Fruit fly (Drosophila melanogaster): ENCODE results near the gene Sfp36F.

The Sfp36F gene

dm6 chr2L:18333831-18334437 lies 41.6 kb downstream of the Sfp36F start:
- TF ChIP-seq br (optimal IDR thresholded peaks at IDR 0.05): no peak
- no peak for TF ChIP-seq D19B (GFP tag; optimal IDR thresholded peaks at IDR 0.05)
- TF ChIP-seq Gug (GFP tag; IDR thresholded peaks at IDR 0.05): no peak
- peak; percentile 77 for TF ChIP-seq cad (GFP tag; optimal IDR thresholded peaks at IDR 0.05)
- TF ChIP-seq jigr1 (GFP tag; IDR thresholded peaks at IDR 0.05): no peak
- TF ChIP-seq Eip74EF (GFP tag; optimal IDR thresholded peaks at IDR 0.05): no peak
- TF ChIP-seq CG11504 (tag; optimal IDR thresholded peaks at IDR 0.05): peak; percentile 3
- TF ChIP-seq gfzf (GFP tag; optimal IDR thresholded peaks at IDR 0.05): no peak
- peak; percentile 31 for TF ChIP-seq CG10979 (tag; optimal IDR thresholded peaks at IDR 0.05)
- no peak for TF ChIP-seq B-H2 (GFP tag; optimal IDR thresholded peaks at IDR 0.05)
- TF ChIP-seq Med (GFP tag): peak; percentile 33
- TF ChIP-seq emc (GFP tag; optimal IDR thresholded peaks at IDR 0.05): no peak
- no peak for TF ChIP-seq CG15514 (GFP tag; optimal IDR thresholded peaks at IDR 0.05)
- TF ChIP-seq CG31441 (GFP tag; IDR thresholded peaks at IDR 0.05): 0 out of 2 replicates have a peak, but pooled peaks have one; percentile 15
- TF ChIP-seq BtbVII (GFP tag; optimal IDR thresholded peaks at IDR 0.05): no peak
- no peak for TF ChIP-seq Trl (optimal IDR thresholded peaks at IDR 0.05)
- TF ChIP-seq Trl (GFP tag; optimal IDR thresholded peaks at IDR 0.05): no peak
- no peak for TF ChIP-seq pita (GFP tag; optimal IDR thresholded peaks at IDR 0.05)
- no peak for TF ChIP-seq pum (GFP tag; optimal IDR thresholded peaks at IDR 0.05)
- TF ChIP-seq CG18764 (GFP tag; optimal IDR thresholded peaks at IDR 0.05): no peak
- TF ChIP-seq dmrt11E (tag; optimal IDR thresholded peaks at IDR 0.05): peak; percentile 32
- TF ChIP-seq Mad (GFP tag; optimal IDR thresholded peaks at IDR 0.05): no peak
- TF ChIP-seq E2f1 (GFP tag; IDR thresholded peaks at IDR 0.05): no peak
- peak; percentile 18 for TF ChIP-seq phol (tag; optimal IDR thresholded peaks at IDR 0.05)
- no peak for TF ChIP-seq CG12219 (GFP tag; optimal IDR thresholded peaks at IDR 0.05)
- TF ChIP-seq CG9437 (GFP tag; optimal IDR thresholded peaks at IDR 0.05): no peak
- TF ChIP-seq Stat92E (GFP tag; optimal IDR thresholded peaks at IDR 0.05): peak in 1 of 3 experiments; percentile 28
- TF ChIP-seq p53 (GFP tag; optimal IDR thresholded peaks at IDR 0.05): no peak
- no peak for TF ChIP-seq Deaf1 (tag; optimal IDR thresholded peaks at IDR 0.05)
- peak; percentile 54 for TF ChIP-seq kni (GFP tag; optimal IDR thresholded peaks at IDR 0.05)
- TF ChIP-seq bsh (GFP tag; optimal IDR thresholded peaks at IDR 0.05): peak in 1 of 2 experiments; percentile 40
- TF ChIP-seq CG3281 (GFP tag; optimal IDR thresholded peaks at IDR 0.05): no peak
- no peak for TF ChIP-seq CG9797 (GFP tag; optimal IDR thresholded peaks at IDR 0.05)
- peak; percentile 51 for TF ChIP-seq sens (GFP tag)
- no peak for TF ChIP-seq lbe (GFP tag; optimal IDR thresholded peaks at IDR 0.05)
- TF ChIP-seq CG9727 (GFP tag; optimal IDR thresholded peaks at IDR 0.05): no peak
- TF ChIP-seq CG10321 (GFP tag; IDR thresholded peaks at IDR 0.05): no peak
- no peak for TF ChIP-seq CG12942 (GFP tag; optimal IDR thresholded peaks at IDR 0.05)
- TF ChIP-seq CG2712 (tag; optimal IDR thresholded peaks at IDR 0.05): peak; percentile 36
- no peak for TF ChIP-seq CG8924 (tag; optimal IDR thresholded peaks at IDR 0.05)
- no peak for TF ChIP-seq Camta (GFP tag; optimal IDR thresholded peaks at IDR 0.05)
- TF ChIP-seq ERR (GFP tag; optimal IDR thresholded peaks at IDR 0.05): no peak
- TF ChIP-seq z (GFP tag; IDR thresholded peaks at IDR 0.05): no peak
- TF ChIP-seq Ravus (GFP tag; IDR thresholded peaks at IDR 0.05): no peak
- TF ChIP-seq CG1024 (GFP tag; IDR thresholded peaks at IDR 0.05): no peak
- no peak for TF ChIP-seq Aef1 (GFP tag; IDR thresholded peaks at IDR 0.05)
- TF ChIP-seq Mes4 (GFP tag; optimal IDR thresholded peaks at IDR 0.05): no peak
- TF ChIP-seq NC2α (GFP tag; optimal IDR thresholded peaks at IDR 0.05): no peak
- no peak for TF ChIP-seq CG33557 (GFP tag; optimal IDR thresholded peaks at IDR 0.05)
- TF ChIP-seq crp (GFP tag; optimal IDR thresholded peaks at IDR 0.05): no peak
- TF ChIP-seq da (GFP tag; optimal IDR thresholded peaks at IDR 0.05): no peak
